Fruit fly (Drosophila melanogaster): ENCODE measurements around the gene CG31200.

dm6 chr3R:20782104-20782654 is 37.0 kb upstream of the CG31200 start:
- TF ChIP-seq scrt (GFP tag; optimal IDR thresholded peaks at IDR 0.05) = no peak
- no peak for TF ChIP-seq kay (GFP tag; optimal IDR thresholded peaks at IDR 0.05)
- no peak for TF ChIP-seq CG16779 (GFP tag; IDR thresholded peaks at IDR 0.05)
